Fruit fly (Drosophila melanogaster): Measurements from ENCODE around the gene IntS11.

IntS11 gene

DNA sequence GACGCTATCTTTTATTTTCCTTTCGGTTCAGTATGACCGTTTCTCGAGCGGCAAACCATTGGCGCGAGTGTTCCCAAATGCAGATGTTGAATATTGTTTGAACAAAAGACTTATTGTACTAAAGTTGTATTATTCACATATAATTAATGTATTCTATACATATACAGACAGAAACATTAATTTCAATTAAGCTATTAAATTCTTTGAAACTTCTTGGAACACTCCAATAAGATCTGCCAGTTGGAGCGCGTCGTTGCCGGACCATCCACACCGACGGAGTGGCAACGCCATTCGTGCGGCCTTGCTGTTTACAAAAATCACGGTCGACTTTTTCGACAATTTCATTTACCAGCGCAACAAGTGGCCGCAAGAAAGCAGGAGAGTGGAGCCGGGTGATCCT lies at the start of gene IntS11, which contains the start of gene Wdr24 (continued):
- TF ChIP-seq CG32772 (GFP tag; IDR thresholded peaks at IDR 0.05) (peak; percentile 97), Chrac-16 (GFP tag; optimal IDR thresholded peaks at IDR 0.05) (peak; percentile 80), org-1 (GFP tag; optimal IDR thresholded peaks at IDR 0.05) (no peak), CG16779 (GFP tag; IDR thresholded peaks at IDR 0.05) (peak; percentile 36; the same call in 1 of the 2 replicates), CG11085 (GFP tag; IDR thresholded peaks at IDR 0.05) (peak; percentile 92), CG18262 (tag; optimal IDR thresholded peaks at IDR 0.05) (peak; percentile 67), CG16813 (GFP tag; IDR thresholded peaks at IDR 0.05; ENCODE audit: partially characterized antibody) (0 out of 3 replicates have a peak, but pooled peaks have one; percentile 26), Deaf1 (tag; optimal IDR thresholded peaks at IDR 0.05) (peak; percentile 61), shn (GFP tag; optimal IDR thresholded peaks at IDR 0.05) (peak; percentile 77), eve (GFP tag; optimal IDR thresholded peaks at IDR 0.05) (no peak), CG10654 (GFP tag; optimal IDR thresholded peaks at IDR 0.05) (peak; percentile 48), sqz (GFP tag; optimal IDR thresholded peaks at IDR 0.05) (no peak), grau (tag; optimal IDR thresholded peaks at IDR 0.05) (peak; percentile 90), NfI (GFP tag; optimal IDR thresholded peaks at IDR 0.05) (peak; percentile 82), cas (GFP tag; IDR thresholded peaks at IDR 0.05) (peak; percentile 88), CG10366 (GFP tag; IDR thresholded peaks at IDR 0.05) (peak; percentile 94), scrt (GFP tag; optimal IDR thresholded peaks at IDR 0.05) (peak; percentile 77), Side (GFP tag; optimal IDR thresholded peaks at IDR 0.05) (no peak), eyg (GFP tag; optimal IDR thresholded peaks at IDR 0.05) (no peak), Rx (GFP tag; IDR thresholded peaks at IDR 0.05) (peak; percentile 87), CG17328 (GFP tag; IDR thresholded peaks at IDR 0.05) (peak; percentile 75), Atf3 (GFP tag; optimal IDR thresholded peaks at IDR 0.05) (peak; percentile 37), Opbp (GFP tag; IDR thresholded peaks at IDR 0.05; ENCODE audit: partially characterized antibody) (peak; percentile 35; the same call in 1 of the 3 replicates), az2 (GFP tag; optimal IDR thresholded peaks at IDR 0.05) (peak; percentile 58), ATbp (GFP tag; optimal IDR thresholded peaks at IDR 0.05) (no peak), CG8478 (optimal IDR thresholded peaks at IDR 0.05) (no peak), CG7928 (GFP tag; optimal IDR thresholded peaks at IDR 0.05) (peak; percentile 25), seq (GFP tag; IDR thresholded peaks at IDR 0.05) (peak; percentile 69), CG33557 (GFP tag; optimal IDR thresholded peaks at IDR 0.05) (peak; percentile 10), Xbp1 (GFP tag; optimal IDR thresholded peaks at IDR 0.05) (peak; percentile 84), CG7839 (tag; optimal IDR thresholded peaks at IDR 0.05) (peak; percentile 91), Med (GFP tag) (peak; percentile 96), trem (tag; optimal IDR thresholded peaks at IDR 0.05) (peak; percentile 73), ranshi (GFP tag; IDR thresholded peaks at IDR 0.05) (peak; percentile 94), klu (GFP tag; IDR thresholded peaks at IDR 0.05) (peak; percentile 92), Ets65A (GFP tag) (peak; percentile 98), tin (GFP tag; optimal IDR thresholded peaks at IDR 0.05) (peak; percentile 58), insv (GFP tag; optimal IDR thresholded peaks at IDR 0.05) (peak; percentile 31 to 94), tio (GFP tag; optimal IDR thresholded peaks at IDR 0.05) (no peak), CG4730 (GFP tag; IDR thresholded peaks at IDR 0.05) (peak; percentile 88), CG1233 (GFP tag; optimal IDR thresholded peaks at IDR 0.05) (peak; percentile 83), Dip2 (GFP tag; IDR thresholded peaks at IDR 0.05) (0 out of 2 replicates have a peak, but pooled peaks have one; percentile 28), pnt (GFP tag; optimal IDR thresholded peaks at IDR 0.05) (peak; percentile 61), hkb (optimal IDR thresholded peaks at IDR 0.05) (peak; percentile 97), hkb (GFP tag; IDR thresholded peaks at IDR 0.05) (peak; percentile 73), Atf6 (GFP tag; IDR thresholded peaks at IDR 0.05) (peak; percentile 89), fd96Cb (tag; optimal IDR thresholded peaks at IDR 0.05) (peak; percentile 75), CG18599 (GFP tag; optimal IDR thresholded peaks at IDR 0.05) (peak; percentile 84), CG3847 (GFP tag; IDR thresholded peaks at IDR 0.05) (peak; percentile 96), pan (optimal IDR thresholded peaks at IDR 0.05) (no peak), pan (GFP tag; optimal IDR thresholded peaks at IDR 0.05 in 1 of 2, IDR thresholded peaks at IDR 0.05 in 1 of 2) (peak in 1 of 2 experiments; percentile 96), CG11093 (GFP tag; IDR thresholded peaks at IDR 0.05) (peak; percentile 90), CG6175 (GFP tag; IDR thresholded peaks at IDR 0.05) (peak; percentile 88)

Measured in whole organism, embryonic.